Worm (Caenorhabditis elegans) whole organism, L1 larva: ENCODE measurements around the gene Y46G5A.22.

Source experiments
- C04F5.9 ChIP-seq: sonication (generic microtip); optimal IDR thresholded peaks from 2 replicates; lab custom pipeline; 2016; ENCODE audit warnings: missing genetic modification characterization, missing compliant biosample characterization
- C16A3.4 ChIP-seq: fragments of 150-350 bp; optimal IDR thresholded peaks from 2 replicates; lab custom pipeline; 2014; ENCODE audit warnings: missing biosample characterization, missing genetic modification characterization
- F16B12.6 ChIP-seq: fragments of 150-350 bp; optimal IDR thresholded peaks from 2 replicates; lab custom pipeline; 2014; ENCODE audit warnings: missing biosample characterization, missing genetic modification characterization
- Y116A8C.19 ChIP-seq: sonication (generic microtip); optimal IDR thresholded peaks from 2 replicates; lab custom pipeline; 2016; ENCODE audit warnings: missing compliant biosample characterization, missing genetic modification characterization, borderline replicate concordance
- aha-1 ChIP-seq: fragments of 150-350 bp; optimal IDR thresholded peaks from 2 replicates; lab custom pipeline; 2014; ENCODE audit warnings: missing biosample characterization, missing genetic modification characterization
- ama-1 ChIP-seq: fragments of 150-350 bp; optimal IDR thresholded peaks from 2 replicates; lab custom pipeline; 2014
- blmp-1 ChIP-seq: fragments of 150-350 bp; optimal IDR thresholded peaks from 2 replicates; lab custom pipeline; 2014; ENCODE audit warnings: missing biosample characterization, missing genetic modification characterization
- ceh-8 ChIP-seq: fragments of 200-800 bp; sonication (Bioruptor generic); optimal IDR thresholded peaks from 2 replicates; lab custom pipeline; 2018; ENCODE audit warnings: mild to moderate bottlenecking, missing genetic modification characterization, moderate library complexity, missing compliant biosample characterization
- ceh-82 ChIP-seq, 3 experiments: fragments of 150-350 bp in 1 of 3; sonication (generic microtip) in 2 of 3; optimal IDR thresholded peaks; 2 replicates each; lab custom pipeline; 2014 to 2017; ENCODE audit warnings: missing biosample characterization in 3 of 3, missing genetic modification characterization in 3 of 3
- ceh-88 ChIP-seq: fragments of 200-800 bp; sonication (Bioruptor generic); IDR thresholded peaks from 2 replicates; pipeline ENCODE4 v1.3.6; 2022; ENCODE audit warnings: missing genetic modification characterization, missing compliant biosample characterization
- dpl-1 ChIP-seq, 3 experiments: fragments of 150-350 bp in 2 of 3; sonication (generic microtip) in 1 of 3; optimal IDR thresholded peaks; 2 replicates each; lab custom pipeline; 2014 to 2017; ENCODE audit warnings: missing biosample characterization in 3 of 3, missing genetic modification characterization in 3 of 3, missing genetic modification reagents in 3 of 3
- dsc-1 ChIP-seq: sonication (generic microtip); optimal IDR thresholded peaks from 2 replicates; lab custom pipeline; 2016; ENCODE audit warnings: mild to moderate bottlenecking, missing genetic modification characterization, missing compliant biosample characterization
- efl-1 ChIP-seq, 4 experiments: fragments of 150-350 bp; optimal IDR thresholded peaks in 3 of 4; peaks in 1 of 4; 1 replicate in 1 of 4; 2 replicates in 3 of 4; lab custom pipeline; 2014; ENCODE audit warnings: missing biosample characterization in 2 of 4, missing genetic modification characterization in 2 of 4, missing genetic modification reagents in 2 of 4
- efl-3 ChIP-seq: fragments of 200-800 bp; sonication (Bioruptor generic); optimal IDR thresholded peaks from 2 replicates; lab custom pipeline; 2018; ENCODE audit warnings: mild to moderate bottlenecking, missing genetic modification characterization, missing compliant biosample characterization
- egl-13 ChIP-seq: sonication (generic microtip); optimal IDR thresholded peaks from 2 replicates; lab custom pipeline; 2016; ENCODE audit warnings: missing genotype, missing genetic modification reagents, missing genetic modification characterization, missing compliant biosample characterization
- egl-27 ChIP-seq, 2 experiments: fragments of 150-350 bp in 1 of 2; sonication (generic microtip); optimal IDR thresholded peaks; 3 replicates each; lab custom pipeline; 2017 to 2018; ENCODE audit warnings: missing biosample characterization in 2 of 2, missing genetic modification characterization in 2 of 2, missing genetic modification reagents in 2 of 2
- elt-2 ChIP-seq: sonication (generic microtip); optimal IDR thresholded peaks from 2 replicates; lab custom pipeline; 2016; ENCODE audit warnings: missing genetic modification characterization, mild to moderate bottlenecking, inconsistent platforms, missing compliant biosample characterization, missing genetic modification reagents
- elt-3 ChIP-seq, 6 experiments: fragments of 150-350 bp in 1 of 6; sonication (generic microtip); optimal IDR thresholded peaks; 2 replicates each; lab custom pipeline; 2017 to 2018; ENCODE audit warnings: missing biosample characterization in 6 of 6, missing genetic modification characterization in 6 of 6, inconsistent platforms in 1 of 6
- fkh-8 ChIP-seq: sonication (generic microtip); optimal IDR thresholded peaks from 2 replicates; lab custom pipeline; 2016; ENCODE audit warnings: mild to moderate bottlenecking, missing genetic modification characterization, missing compliant biosample characterization
- hlh-17 ChIP-seq: fragments of 200-800 bp; sonication (Bioruptor generic); optimal IDR thresholded peaks from 2 replicates; lab custom pipeline; 2018; ENCODE audit warnings: missing genetic modification characterization, mild to moderate bottlenecking, missing compliant biosample characterization, moderate library complexity, borderline replicate concordance
- hpl-2 ChIP-seq: fragments of 150-350 bp; optimal IDR thresholded peaks from 2 replicates; lab custom pipeline; 2014; ENCODE audit warnings: missing biosample characterization, missing genetic modification reagents, missing genetic modification characterization
- irx-1 ChIP-seq: sonication (generic microtip); optimal IDR thresholded peaks from 2 replicates; lab custom pipeline; 2016; ENCODE audit warnings: missing genetic modification characterization, missing compliant biosample characterization
- isw-1 ChIP-seq: fragments of 200-800 bp; sonication (Bioruptor generic); IDR thresholded peaks from 2 replicates; pipeline ENCODE4 v1.3.6; 2022; ENCODE audit warnings: missing genetic modification characterization, missing compliant biosample characterization
- jun-1 ChIP-seq: fragments of 150-350 bp; optimal IDR thresholded peaks from 2 replicates; lab custom pipeline; 2014; ENCODE audit warnings: missing biosample characterization, missing genetic modification reagents, missing genetic modification characterization
- lin-13 ChIP-seq: fragments of 150-350 bp; optimal IDR thresholded peaks from 2 replicates; lab custom pipeline; 2014; ENCODE audit warnings: missing biosample characterization, missing genetic modification reagents, missing genetic modification characterization
- lin-35 ChIP-seq, 2 experiments: fragments of 150-350 bp; optimal IDR thresholded peaks; 2 replicates each; lab custom pipeline; 2014; ENCODE audit warnings: missing biosample characterization in 2 of 2, missing genetic modification characterization in 2 of 2, missing genetic modification reagents in 2 of 2
- lir-3 ChIP-seq: sonication (generic microtip); optimal IDR thresholded peaks from 2 replicates; lab custom pipeline; 2016; ENCODE audit warnings: mild to moderate bottlenecking, missing genetic modification characterization, moderate library complexity, missing compliant biosample characterization; ENCODE audit not compliant: poor library complexity
- lsy-2 ChIP-seq, 2 experiments: fragments of 150-350 bp; optimal IDR thresholded peaks; 2 replicates each; lab custom pipeline; 2014; ENCODE audit warnings: missing biosample characterization in 2 of 2, missing genetic modification characterization in 2 of 2
- mef-2 ChIP-seq: fragments of 150-350 bp; optimal IDR thresholded peaks from 2 replicates; lab custom pipeline; 2014; ENCODE audit warnings: missing biosample characterization, missing genetic modification characterization
- nhr-11 ChIP-seq: fragments of 150-350 bp; optimal IDR thresholded peaks from 2 replicates; lab custom pipeline; 2014; ENCODE audit warnings: missing biosample characterization, missing genetic modification characterization
- nhr-12 ChIP-seq: sonication (generic microtip); optimal IDR thresholded peaks from 2 replicates; lab custom pipeline; 2017; ENCODE audit warnings: missing biosample characterization, missing genetic modification characterization
- nhr-237 ChIP-seq: fragments of 150-350 bp; optimal IDR thresholded peaks from 2 replicates; lab custom pipeline; 2014; ENCODE audit warnings: missing biosample characterization, missing genetic modification characterization
- nhr-28 ChIP-seq: fragments of 150-350 bp; optimal IDR thresholded peaks from 2 replicates; lab custom pipeline; 2014; ENCODE audit warnings: missing biosample characterization, missing genetic modification characterization
- nhr-47 ChIP-seq: sonication (generic microtip); optimal IDR thresholded peaks from 2 replicates; lab custom pipeline; 2016; ENCODE audit warnings: mild to moderate bottlenecking, missing genetic modification characterization, moderate library complexity, missing compliant biosample characterization
- nhr-71 ChIP-seq: sonication (generic microtip); optimal IDR thresholded peaks from 2 replicates; lab custom pipeline; 2016; ENCODE audit warnings: mild to moderate bottlenecking, missing genetic modification characterization, moderate library complexity, missing compliant biosample characterization
- nhr-77 ChIP-seq: fragments of 150-350 bp; optimal IDR thresholded peaks from 2 replicates; lab custom pipeline; 2014; ENCODE audit warnings: missing biosample characterization, missing genetic modification characterization
- nhr-90 ChIP-seq: sonication (generic microtip); optimal IDR thresholded peaks from 2 replicates; lab custom pipeline; 2016; ENCODE audit warnings: mild to moderate bottlenecking, missing genetic modification characterization, missing compliant biosample characterization; ENCODE audit not compliant: poor library complexity
- pag-3 ChIP-seq: sonication (generic microtip); optimal IDR thresholded peaks from 2 replicates; lab custom pipeline; 2017; ENCODE audit warnings: missing genetic modification characterization, mild to moderate bottlenecking, missing compliant biosample characterization, antibody characterized with exemption, borderline replicate concordance; ENCODE audit not compliant: insufficient read depth
- pax-3 ChIP-seq: fragments of 200-800 bp; sonication (Bioruptor generic); optimal IDR thresholded peaks from 2 replicates; lab custom pipeline; 2018; ENCODE audit warnings: mild to moderate bottlenecking, missing genetic modification characterization, moderate library complexity, missing compliant biosample characterization
- pqm-1 ChIP-seq: sonication (generic microtip); optimal IDR thresholded peaks from 3 replicates; lab custom pipeline; 2017; ENCODE audit warnings: missing biosample characterization, missing genetic modification characterization
- skn-1 ChIP-seq: fragments of 150-350 bp; optimal IDR thresholded peaks from 2 replicates; lab custom pipeline; 2014; ENCODE audit warnings: missing biosample characterization, missing genetic modification characterization
- snpc-4 ChIP-seq: fragments of 150-350 bp; optimal IDR thresholded peaks from 2 replicates; lab custom pipeline; 2014; ENCODE audit warnings: missing biosample characterization, missing genetic modification characterization
- sox-4 ChIP-seq: sonication (generic microtip); optimal IDR thresholded peaks from 2 replicates; lab custom pipeline; 2016; ENCODE audit warnings: missing genetic modification characterization, missing compliant biosample characterization
- sptf-1 ChIP-seq: fragments of 150-350 bp; optimal IDR thresholded peaks from 2 replicates; lab custom pipeline; 2014; ENCODE audit warnings: missing biosample characterization, missing genetic modification characterization
- swsn-7 ChIP-seq: sonication (generic microtip); optimal IDR thresholded peaks from 2 replicates; lab custom pipeline; 2016; ENCODE audit warnings: missing genetic modification characterization, missing compliant biosample characterization
- unc-130 ChIP-seq: fragments of 150-350 bp; optimal IDR thresholded peaks from 2 replicates; lab custom pipeline; 2017; ENCODE audit warnings: missing biosample characterization, missing genetic modification characterization, inconsistent platforms
- unc-30 ChIP-seq: sonication (generic microtip); optimal IDR thresholded peaks from 2 replicates; lab custom pipeline; 2017; ENCODE audit warnings: missing biosample characterization, missing genetic modification characterization
- zag-1 ChIP-seq: fragments of 150-350 bp; optimal IDR thresholded peaks from 2 replicates; lab custom pipeline; 2014; ENCODE audit warnings: missing biosample characterization, missing genetic modification characterization
- zip-4 ChIP-seq: fragments of 200-800 bp; sonication (Bioruptor generic); optimal IDR thresholded peaks from 2 replicates; lab custom pipeline; 2018; ENCODE audit warnings: mild to moderate bottlenecking, missing genetic modification characterization, moderate library complexity, missing compliant biosample characterization
- ztf-4 ChIP-seq: fragments of 150-350 bp; optimal IDR thresholded peaks from 2 replicates; lab custom pipeline; 2014; ENCODE audit warnings: missing biosample characterization, missing genetic modification characterization

The Y46G5A.22 gene

DNA sequence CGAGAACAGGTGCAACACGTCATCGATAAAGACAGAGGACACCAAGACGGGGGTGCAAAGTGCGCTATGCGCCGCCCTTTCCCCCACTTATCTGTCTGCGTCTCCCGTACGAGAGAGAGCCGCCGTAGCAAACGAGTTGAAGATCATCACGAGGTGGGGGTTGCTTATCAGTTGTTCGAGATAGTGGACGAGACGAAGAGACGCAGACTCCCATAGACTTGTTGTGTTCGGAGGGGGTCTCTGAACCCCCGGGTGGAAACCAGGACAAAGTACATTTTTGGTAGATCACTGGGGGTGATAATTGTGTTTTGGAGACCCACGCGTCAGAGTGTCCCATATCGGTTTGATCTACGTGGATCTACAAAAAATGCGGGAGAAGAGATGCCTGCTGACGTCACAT lies 19.6 kb downstream of the Y46G5A.22 start (continued):
- TF ChIP-seq egl-13 (tag; lab: Kevin White, UChicago) (peak; percentile 53), hlh-17 (no peak), sox-4 (tag; lab: Kevin White, UChicago) (no peak), snpc-4 (tag; lab: Kevin White, UChicago) (peak; percentile 59), sptf-1 (no peak), nhr-12 (no peak), nhr-90 (peak; percentile 94), ceh-88 (GFP tag; lab: Robert Waterston, UW) (peak; percentile 62), C16A3.4 (tag; lab: Kevin White, UChicago) (peak; percentile 53), egl-27 (tag; optimal IDR thresholded peaks at IDR 0.05; lab: Kevin White, UChicago) (peak in 1 of 2 experiments; percentile 80), efl-3 (GFP tag; lab: Kevin White, UChicago) (no peak), nhr-11 (tag; lab: Kevin White, UChicago) (peak; percentile 85), blmp-1 (tag; lab: Kevin White, UChicago) (peak; percentile 45), nhr-71 (tag; lab: Kevin White, UChicago) (peak; percentile 97), isw-1 (GFP tag; lab: Robert Waterston, UW) (no peak; the same call in 1 of the 2 replicates), mef-2 (tag; lab: Kevin White, UChicago) (peak; percentile 48), Y116A8C.19 (tag; lab: Kevin White, UChicago) (no peak), unc-130 (tag; lab: Kevin White, UChicago) (peak; percentile 41), lin-13 (GFP tag; lab: Kevin White, UChicago) (peak; percentile 72), pqm-1 (tag; lab: Kevin White, UChicago) (no peak), dsc-1 (tag; lab: Kevin White, UChicago) (peak; percentile 16), ama-1 (lab: Kevin White, UChicago) (no peak), elt-3 (tag; optimal IDR thresholded peaks at IDR 0.05; lab: Kevin White, UChicago) (peak in 4 of 6 experiments; percentile 60 to 92 (median 78)), swsn-7 (peak; percentile 79), pag-3 (tag; lab: Kevin White, UChicago) (no peak), ztf-4 (tag; lab: Kevin White, UChicago) (peak; percentile 82), fkh-8 (tag; lab: Kevin White, UChicago) (peak; percentile 68), aha-1 (peak; percentile 71), lir-3 (no peak), nhr-28 (tag; lab: Kevin White, UChicago) (no peak), efl-1 (optimal IDR thresholded peaks at IDR 0.05; lab: Kevin White, UChicago) (peak; percentile 67 to 69), efl-1 (GFP tag; optimal IDR thresholded peaks at IDR 0.05 in 1 of 2; lab: Kevin White, UChicago) (peak; percentile 53 to 95), ceh-8 (GFP tag; lab: Kevin White, UChicago) (no peak), hpl-2 (GFP tag; lab: Kevin White, UChicago) (peak; percentile 13), jun-1 (tag; lab: Kevin White, UChicago) (peak; percentile 84), irx-1 (tag; lab: Kevin White, UChicago) (peak; percentile 63), zag-1 (no peak), nhr-77 (tag; lab: Kevin White, UChicago) (peak; percentile 76), ceh-82 (tag; optimal IDR thresholded peaks at IDR 0.05; lab: Kevin White, UChicago) (peak in 2 of 3 experiments; percentile 4 to 47), skn-1 (tag; lab: Kevin White, UChicago) (peak; percentile 66), lin-35 (GFP tag; optimal IDR thresholded peaks at IDR 0.05; lab: Kevin White, UChicago) (peak; percentile 62 to 85), F16B12.6 (tag; lab: Kevin White, UChicago) (no peak)
- TF ChIP-seq, all 84 proteins: peak for 46

DNA sequence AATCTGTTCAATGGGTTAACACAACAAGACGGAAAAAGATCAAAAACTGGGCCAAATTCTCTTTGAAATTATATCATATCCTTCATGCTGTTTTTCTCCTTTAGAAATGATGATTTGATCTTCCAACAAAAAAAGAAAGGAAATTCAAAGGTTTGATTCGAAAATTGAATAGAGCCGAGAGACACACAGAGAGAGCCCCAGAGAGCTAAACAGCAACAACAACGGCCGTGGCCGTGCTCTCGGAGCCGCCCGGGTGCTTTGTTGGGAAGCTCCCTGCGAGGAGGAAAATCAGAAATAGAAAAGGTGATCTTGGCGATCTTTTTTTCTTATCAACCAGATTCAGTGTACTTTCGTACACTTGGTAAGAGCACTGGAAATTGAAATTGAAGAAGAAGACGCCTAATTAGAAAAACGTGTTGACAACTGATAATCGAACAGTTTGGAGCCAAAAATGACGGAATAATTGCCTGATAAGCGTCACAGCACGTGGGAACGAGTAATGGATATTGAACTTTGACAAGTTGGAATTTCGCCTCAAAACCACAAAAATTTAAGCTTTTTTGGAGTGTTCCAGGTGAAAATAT lies 21.1 kb downstream of the Y46G5A.22 start:
- TF ChIP-seq efl-3 (GFP tag; lab: Kevin White, UChicago) (no peak), nhr-47 (tag; lab: Kevin White, UChicago) (peak; percentile 32), ztf-4 (tag; lab: Kevin White, UChicago) (no peak), nhr-237 (no peak), zip-4 (no peak), nhr-11 (tag; lab: Kevin White, UChicago) (no peak), lsy-2 (tag; optimal IDR thresholded peaks at IDR 0.05; lab: Kevin White, UChicago) (peak in 1 of 2 experiments; percentile 3), elt-2 (tag; lab: Kevin White, UChicago) (peak; percentile 63), skn-1 (tag; lab: Kevin White, UChicago) (no peak), elt-3 (tag; optimal IDR thresholded peaks at IDR 0.05; lab: Kevin White, UChicago) (no peak), unc-30 (tag; lab: Kevin White, UChicago) (no peak), lin-13 (GFP tag; lab: Kevin White, UChicago) (no peak), pax-3 (tag; lab: Kevin White, UChicago) (no peak), C04F5.9 (tag; lab: Kevin White, UChicago) (no peak), dpl-1 (GFP tag; optimal IDR thresholded peaks at IDR 0.05; lab: Kevin White, UChicago) (no peak), efl-1 (optimal IDR thresholded peaks at IDR 0.05; lab: Kevin White, UChicago) (no peak), efl-1 (GFP tag; optimal IDR thresholded peaks at IDR 0.05 in 1 of 2; lab: Kevin White, UChicago) (peak in 1 of 2 experiments; percentile 15), nhr-90 (no peak), nhr-71 (tag; lab: Kevin White, UChicago) (peak; percentile 13), isw-1 (GFP tag; lab: Robert Waterston, UW) (no peak)
